Worm (Caenorhabditis elegans) whole organism, L2 larva: Measurements from ENCODE around the gene ant-1.1.

ENCODE experiments used
- C34F6.9 ChIP-seq: fragments of 150-350 bp; optimal IDR thresholded peaks from 2 replicates; lab custom pipeline; 2014; ENCODE audit warnings: missing biosample characterization, missing genetic modification characterization
- R02D3.7 ChIP-seq: fragments of 150-350 bp; optimal IDR thresholded peaks from 2 replicates; lab custom pipeline; 2014; ENCODE audit warnings: missing biosample characterization, missing genetic modification characterization
- Y55F3AM.14 ChIP-seq: fragments of 200-800 bp; sonication (Bioruptor generic); optimal IDR thresholded peaks from 2 replicates; lab custom pipeline; 2018; ENCODE audit warnings: mild to moderate bottlenecking, missing genetic modification characterization, missing compliant biosample characterization
- ZK546.5 ChIP-seq: sonication (generic microtip); optimal IDR thresholded peaks from 2 replicates; lab custom pipeline; 2017; ENCODE audit warnings: missing biosample characterization, missing genetic modification characterization
- aly-2 ChIP-seq: fragments of 150-350 bp; optimal IDR thresholded peaks from 2 replicates; lab custom pipeline; 2014; ENCODE audit warnings: missing biosample characterization, missing genetic modification characterization
- ama-1 ChIP-seq: fragments of 150-350 bp; optimal IDR thresholded peaks from 2 replicates; lab custom pipeline; 2018; ENCODE audit warnings: inconsistent platforms
- ceh-16 ChIP-seq: fragments of 150-350 bp; optimal IDR thresholded peaks from 2 replicates; lab custom pipeline; 2014; ENCODE audit warnings: missing biosample characterization, missing genetic modification characterization
- ceh-82 ChIP-seq: fragments of 150-350 bp; optimal IDR thresholded peaks from 2 replicates; lab custom pipeline; 2014; ENCODE audit warnings: missing biosample characterization, missing genetic modification characterization
- crh-2 ChIP-seq: sonication (generic microtip); optimal IDR thresholded peaks from 2 replicates; lab custom pipeline; 2017; ENCODE audit warnings: missing biosample characterization, missing genetic modification characterization
- egl-27 ChIP-seq: sonication (generic microtip); optimal IDR thresholded peaks from 3 replicates; lab custom pipeline; 2017; ENCODE audit warnings: missing biosample characterization, missing genetic modification reagents, missing genetic modification characterization
- elt-1 ChIP-seq: fragments of 150-350 bp; optimal IDR thresholded peaks from 2 replicates; lab custom pipeline; 2014; ENCODE audit warnings: missing biosample characterization, missing genetic modification characterization
- fos-1 ChIP-seq: fragments of 150-350 bp; optimal IDR thresholded peaks from 2 replicates; lab custom pipeline; 2014; ENCODE audit warnings: missing biosample characterization, missing genetic modification characterization
- gmeb-1 ChIP-seq: fragments of 150-350 bp; optimal IDR thresholded peaks from 2 replicates; lab custom pipeline; 2014; ENCODE audit warnings: missing biosample characterization, missing genetic modification characterization
- lin-11 ChIP-seq: fragments of 150-350 bp; sonication (generic microtip); optimal IDR thresholded peaks from 2 replicates; lab custom pipeline; 2014; ENCODE audit warnings: missing biosample characterization, missing genetic modification characterization, inconsistent platforms, mixed read lengths
- lin-13 ChIP-seq: fragments of 150-350 bp; optimal IDR thresholded peaks from 2 replicates; lab custom pipeline; 2014; ENCODE audit warnings: missing biosample characterization, missing genetic modification reagents, missing genetic modification characterization
- lsy-2 ChIP-seq, 2 experiments: fragments of 150-350 bp in 1 of 2; sonication (generic microtip) in 1 of 2; optimal IDR thresholded peaks; 2 replicates each; lab custom pipeline; 2014 to 2017; ENCODE audit warnings: missing biosample characterization in 2 of 2, missing genetic modification characterization in 2 of 2
- mdl-1 ChIP-seq, 2 experiments: fragments of 150-350 bp in 1 of 2; sonication (generic microtip) in 1 of 2; optimal IDR thresholded peaks; 2 replicates each; lab custom pipeline; 2017; ENCODE audit warnings: missing biosample characterization in 2 of 2, missing genetic modification characterization in 2 of 2
- nhr-10 ChIP-seq: sonication (generic microtip); optimal IDR thresholded peaks from 2 replicates; lab custom pipeline; 2017; ENCODE audit warnings: missing biosample characterization, missing genetic modification characterization
- nhr-11 ChIP-seq: fragments of 150-350 bp; optimal IDR thresholded peaks from 2 replicates; lab custom pipeline; 2014; ENCODE audit warnings: missing biosample characterization, missing genetic modification characterization
- nhr-129 ChIP-seq: fragments of 150-350 bp; optimal IDR thresholded peaks from 2 replicates; lab custom pipeline; 2014; ENCODE audit warnings: missing biosample characterization, missing genetic modification characterization
- nhr-25 ChIP-seq: fragments of 150-350 bp; sonication (generic microtip); optimal IDR thresholded peaks from 3 replicates; lab custom pipeline; 2014; ENCODE audit warnings: missing biosample characterization, missing genetic modification characterization
- nhr-6 ChIP-seq: fragments of 150-350 bp; optimal IDR thresholded peaks from 2 replicates; lab custom pipeline; 2014; ENCODE audit warnings: missing biosample characterization, missing genetic modification characterization
- sem-4 ChIP-seq: fragments of 150-350 bp; optimal IDR thresholded peaks from 2 replicates; lab custom pipeline; 2014; ENCODE audit warnings: missing biosample characterization, missing genetic modification reagents, missing genetic modification characterization
- sma-3 ChIP-seq: sonication (generic microtip); optimal IDR thresholded peaks from 2 replicates; lab custom pipeline; 2016; ENCODE audit warnings: missing genetic modification reagents, missing genetic modification characterization, missing compliant biosample characterization
- sma-9 ChIP-seq, 2 experiments: fragments of 150-350 bp in 1 of 2; sonication (generic microtip) in 1 of 2; optimal IDR thresholded peaks; 2 replicates each; lab custom pipeline; 2014 to 2016; ENCODE audit warnings: missing genetic modification characterization in 2 of 2, mild to moderate bottlenecking in 1 of 2, missing biosample characterization in 1 of 2, missing compliant biosample characterization in 1 of 2, missing genetic modification reagents in 1 of 2, moderate library complexity in 1 of 2
- unc-55 ChIP-seq: fragments of 150-350 bp; sonication (generic microtip); optimal IDR thresholded peaks from 3 replicates; lab custom pipeline; 2014; ENCODE audit warnings: missing biosample characterization, missing genetic modification reagents, missing genetic modification characterization
- unc-62 ChIP-seq: fragments of 150-350 bp; optimal IDR thresholded peaks from 2 replicates; lab custom pipeline; 2014; ENCODE audit warnings: missing biosample characterization, missing genetic modification reagents, missing genetic modification characterization
- zag-1 ChIP-seq: fragments of 150-350 bp; optimal IDR thresholded peaks from 2 replicates; lab custom pipeline; 2014; ENCODE audit warnings: missing biosample characterization, missing genetic modification characterization
- ztf-11 ChIP-seq: sonication (generic microtip); optimal IDR thresholded peaks from 2 replicates; lab custom pipeline; 2017; ENCODE audit warnings: missing biosample characterization, missing genetic modification characterization
- ztf-4 ChIP-seq: fragments of 150-350 bp; optimal IDR thresholded peaks from 2 replicates; lab custom pipeline; 2014; ENCODE audit warnings: missing biosample characterization, missing genetic modification characterization

Gene ant-1.1

ce11 chrIII:13439415-13439814 lies 23.5 kb upstream of the ant-1.1 start, which contains the start of gene ciao-2B:
ciao-2B (minus strand) TSS chrIII:13439544.
- TF ChIP-seq lsy-2 (tag; optimal IDR thresholded peaks at IDR 0.05; lab: Kevin White, UChicago) (peak in 1 of 2 experiments; percentile 64), gmeb-1 (tag; lab: Kevin White, UChicago) (peak; percentile 90), R02D3.7 (tag; lab: Kevin White, UChicago) (no peak), nhr-25 (peak; percentile 6), crh-2 (peak; percentile 15), ZK546.5 (tag; lab: Kevin White, UChicago) (no peak), C34F6.9 (tag; lab: Kevin White, UChicago) (peak; percentile 54), sma-3 (GFP tag; lab: Kevin White, UChicago) (no peak), fos-1 (tag; lab: Kevin White, UChicago) (no peak), lin-13 (GFP tag; lab: Kevin White, UChicago) (peak; percentile 37), unc-55 (GFP tag; lab: Kevin White, UChicago) (peak; percentile 63)

- TF ChIP-seq nhr-11 (tag; lab: Kevin White, UChicago), result no peak
- no peak for TF ChIP-seq R02D3.7 (tag; lab: Kevin White, UChicago)
- TF ChIP-seq fos-1 (tag; lab: Kevin White, UChicago), result peak; percentile 31
- TF ChIP-seq, all 48 proteins: peak for 1
Observed at ce11 chrIII:13452824-13453223, 10.1 kb upstream of the ant-1.1 start.

- TF ChIP-seq ZK546.5 (tag; lab: Kevin White, UChicago) (no peak), sem-4 (tag; lab: Kevin White, UChicago) (no peak), lin-11 (tag; lab: Kevin White, UChicago) (no peak), unc-62 (GFP tag; lab: Kevin White, UChicago) (no peak), ceh-16 (no peak), sma-3 (GFP tag; lab: Kevin White, UChicago) (no peak), ztf-11 (tag; lab: Kevin White, UChicago) (no peak), nhr-10 (tag; lab: Kevin White, UChicago) (no peak), nhr-6 (tag; lab: Kevin White, UChicago) (no peak), mdl-1 (tag; optimal IDR thresholded peaks at IDR 0.05; lab: Kevin White, UChicago) (no peak), unc-55 (GFP tag; lab: Kevin White, UChicago) (no peak)
Observed at ce11 chrIII:13455207-13455606, 7.8 kb upstream of the ant-1.1 start, which contains the start of gene cua-1. cua-1 (minus strand) TSS chrIII:13455307.

- TF ChIP-seq ztf-4 (tag; lab: Kevin White, UChicago) (no peak), lin-11 (tag; lab: Kevin White, UChicago) (no peak), ZK546.5 (tag; lab: Kevin White, UChicago) (no peak), ceh-82 (tag; lab: Kevin White, UChicago) (no peak), crh-2 (peak; percentile 66), egl-27 (tag; lab: Kevin White, UChicago) (no peak), R02D3.7 (tag; lab: Kevin White, UChicago) (no peak), elt-1 (no peak), sma-9 (GFP tag; optimal IDR thresholded peaks at IDR 0.05; lab: Kevin White, UChicago) (peak; percentile 12), sma-9 (tag; optimal IDR thresholded peaks at IDR 0.05; lab: Kevin White, UChicago) (no peak), nhr-6 (tag; lab: Kevin White, UChicago) (no peak), Y55F3AM.14 (GFP tag; lab: Kevin White, UChicago) (no peak), aly-2 (tag; lab: Kevin White, UChicago) (no peak), lsy-2 (tag; optimal IDR thresholded peaks at IDR 0.05; lab: Kevin White, UChicago) (peak in 1 of 2 experiments; percentile 64), unc-62 (GFP tag; lab: Kevin White, UChicago) (no peak), nhr-129 (tag; lab: Kevin White, UChicago) (peak; percentile 73), zag-1 (tag; lab: Kevin White, UChicago) (peak; percentile 1), C34F6.9 (tag; lab: Kevin White, UChicago) (peak; percentile 73), unc-55 (GFP tag; lab: Kevin White, UChicago) (peak; percentile 92), nhr-10 (tag; lab: Kevin White, UChicago) (no peak), lin-13 (GFP tag; lab: Kevin White, UChicago) (peak; percentile 53)
- TF ChIP-seq, all 48 proteins: peak for 8
Observed at ce11 chrIII:13455816-13456215, 7.1 kb upstream of the ant-1.1 start.

ce11 chrIII:13457305-13457704 lies 5.7 kb upstream of the ant-1.1 start:
- TF ChIP-seq egl-27 (tag; lab: Kevin White, UChicago) (no peak), ama-1 (peak; percentile 1), ceh-16 (no peak)
